Worm (Caenorhabditis elegans): ENCODE measurements around the gene let-413.

Gene let-413

DNA sequence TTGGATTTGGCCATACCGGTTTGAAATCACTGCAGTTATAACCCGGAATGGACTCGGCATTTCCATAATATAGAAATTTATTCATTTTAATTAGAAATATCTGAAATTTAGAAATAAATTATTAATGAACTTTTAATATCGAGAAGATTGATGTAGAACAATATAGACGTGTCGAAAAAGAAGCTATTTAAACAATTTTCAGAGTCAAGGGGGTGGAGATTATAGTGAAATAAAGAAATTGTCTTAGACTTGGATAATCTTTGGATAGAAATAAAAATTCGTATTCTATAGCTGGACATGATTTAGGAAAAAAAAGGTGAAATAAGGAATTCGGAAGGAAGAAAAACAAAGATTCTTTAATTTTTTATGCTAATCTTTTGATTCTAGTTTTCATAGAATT is 37.3 kb downstream of the let-413 start, which contains the start of gene srt-53:
Gene srt-53 (minus strand): TSS at position 101 of the 400 bp plus-strand sequence.
- TF ChIP-seq R02D3.7 (tag; optimal IDR thresholded peaks at IDR 0.05), result no peak

DNA sequence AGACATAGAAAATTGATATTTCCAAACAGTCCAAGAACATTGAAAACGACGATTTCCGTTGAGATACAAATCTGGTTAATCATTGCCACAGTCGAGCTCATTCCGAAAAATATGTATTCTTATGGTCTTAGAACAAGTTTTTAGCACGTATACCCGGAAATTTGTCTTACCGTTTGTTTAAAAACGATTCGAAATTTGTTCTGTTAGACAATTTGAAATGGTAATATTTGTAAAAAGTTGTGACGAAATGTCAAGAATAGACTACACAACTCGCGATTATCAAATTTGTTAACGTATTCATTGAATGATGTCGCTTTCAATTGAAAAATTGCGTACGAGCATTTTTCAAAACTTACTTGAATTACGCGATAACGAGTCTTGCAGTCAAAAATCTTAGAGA is 40.4 kb downstream of the let-413 start, which contains the start of gene srsx-3:
Gene srsx-3 (minus strand): TSS at position 101 of the 400 bp plus-strand sequence.
- TF ChIP-seq sem-4 (tag; optimal IDR thresholded peaks at IDR 0.05) (no peak), nhr-11 (tag; optimal IDR thresholded peaks at IDR 0.05) (no peak), nhr-25 (tag; optimal IDR thresholded peaks at IDR 0.05) (no peak), mab-5 (tag; optimal IDR thresholded peaks at IDR 0.05) (no peak), C34F6.9 (tag; optimal IDR thresholded peaks at IDR 0.05) (no peak), peb-1 (tag; optimal IDR thresholded peaks at IDR 0.05) (no peak), nhr-21 (tag; optimal IDR thresholded peaks at IDR 0.05) (no peak), aly-2 (tag; optimal IDR thresholded peaks at IDR 0.05) (no peak), nhr-6 (tag; optimal IDR thresholded peaks at IDR 0.05) (no peak), unc-39 (tag; optimal IDR thresholded peaks at IDR 0.05) (no peak), nhr-77 (tag; optimal IDR thresholded peaks at IDR 0.05) (no peak), skn-1 (tag; optimal IDR thresholded peaks at IDR 0.05) (no peak)

- no peak for TF ChIP-seq lin-13 (GFP tag; optimal IDR thresholded peaks at IDR 0.05)
- TF ChIP-seq zag-1 (tag; optimal IDR thresholded peaks at IDR 0.05), result no peak
- no peak for TF ChIP-seq nhr-10 (tag; optimal IDR thresholded peaks at IDR 0.05)
- TF ChIP-seq gmeb-1 (tag; optimal IDR thresholded peaks at IDR 0.05), result no peak
- no peak for TF ChIP-seq sma-9 (GFP tag; optimal IDR thresholded peaks at IDR 0.05)
- no peak for TF ChIP-seq sma-9 (tag; optimal IDR thresholded peaks at IDR 0.05)
- no peak for TF ChIP-seq alr-1 (tag; optimal IDR thresholded peaks at IDR 0.05)
Measured at ce11 chrV:7932998-7933397, 44.6 kb downstream of the let-413 start, which contains the start of gene ncx-10. TSS of gene ncx-10 (minus strand) at chrV:7933098.

- TF ChIP-seq mdl-1 (tag; optimal IDR thresholded peaks at IDR 0.05) (no peak), lin-39 (tag; optimal IDR thresholded peaks at IDR 0.05) (no peak), ztf-4 (tag; optimal IDR thresholded peaks at IDR 0.05) (no peak), sem-4 (tag; optimal IDR thresholded peaks at IDR 0.05) (no peak), R02D3.7 (tag; optimal IDR thresholded peaks at IDR 0.05) (no peak)
Measured at ce11 chrV:7928660-7929059, 48.9 kb downstream of the let-413 start, which contains the start of gene srsx-5. TSS of gene srsx-5 (plus strand) at chrV:7928960.

ce11 chrV:7926784-7927183 is 50.8 kb downstream of the let-413 start, which contains the start of gene srsx-6:
TSS of gene srsx-6 (plus strand) at chrV:7927084.
- TF ChIP-seq nhr-11 (tag; optimal IDR thresholded peaks at IDR 0.05) (no peak), fos-1 (tag; optimal IDR thresholded peaks at IDR 0.05) (no peak), snpc-4 (tag; optimal IDR thresholded peaks at IDR 0.05) (no peak), unc-62 (GFP tag; optimal IDR thresholded peaks at IDR 0.05) (no peak), sma-9 (GFP tag; optimal IDR thresholded peaks at IDR 0.05) (no peak), sma-9 (tag; optimal IDR thresholded peaks at IDR 0.05) (no peak), nhr-12 (tag; optimal IDR thresholded peaks at IDR 0.05) (no peak), ZK546.5 (tag; optimal IDR thresholded peaks at IDR 0.05) (no peak), nhr-21 (tag; optimal IDR thresholded peaks at IDR 0.05) (no peak), skn-1 (tag; optimal IDR thresholded peaks at IDR 0.05) (no peak), mab-5 (tag; optimal IDR thresholded peaks at IDR 0.05) (no peak), unc-55 (GFP tag; optimal IDR thresholded peaks at IDR 0.05) (no peak), C34F6.9 (tag; optimal IDR thresholded peaks at IDR 0.05) (no peak), dmd-4 (tag; optimal IDR thresholded peaks at IDR 0.05) (no peak)

ce11 chrV:7925483-7925882 is 52.1 kb downstream of the let-413 start, which contains the start of gene srsx-7:
TSS of gene srsx-7 (plus strand) at chrV:7925783.
- TF ChIP-seq alr-1 (tag; optimal IDR thresholded peaks at IDR 0.05) (no peak), lin-13 (GFP tag; optimal IDR thresholded peaks at IDR 0.05) (no peak), ztf-11 (tag; optimal IDR thresholded peaks at IDR 0.05) (no peak), ceh-16 (tag; optimal IDR thresholded peaks at IDR 0.05) (no peak), ztf-1 (GFP tag; conservative IDR thresholded peaks at IDR 0.05) (no peak), gmeb-1 (tag; optimal IDR thresholded peaks at IDR 0.05) (no peak), elt-3 (tag; optimal IDR thresholded peaks at IDR 0.05) (no peak), ceh-82 (tag; optimal IDR thresholded peaks at IDR 0.05) (no peak), egl-27 (tag; optimal IDR thresholded peaks at IDR 0.05) (no peak), C34F6.9 (tag; optimal IDR thresholded peaks at IDR 0.05) (no peak), aly-2 (tag; optimal IDR thresholded peaks at IDR 0.05) (no peak)

All from whole organism, L2 larva.